Worm (Caenorhabditis elegans): ENCODE data around the gene F56D6.9.

F56D6.9 gene

DNA sequence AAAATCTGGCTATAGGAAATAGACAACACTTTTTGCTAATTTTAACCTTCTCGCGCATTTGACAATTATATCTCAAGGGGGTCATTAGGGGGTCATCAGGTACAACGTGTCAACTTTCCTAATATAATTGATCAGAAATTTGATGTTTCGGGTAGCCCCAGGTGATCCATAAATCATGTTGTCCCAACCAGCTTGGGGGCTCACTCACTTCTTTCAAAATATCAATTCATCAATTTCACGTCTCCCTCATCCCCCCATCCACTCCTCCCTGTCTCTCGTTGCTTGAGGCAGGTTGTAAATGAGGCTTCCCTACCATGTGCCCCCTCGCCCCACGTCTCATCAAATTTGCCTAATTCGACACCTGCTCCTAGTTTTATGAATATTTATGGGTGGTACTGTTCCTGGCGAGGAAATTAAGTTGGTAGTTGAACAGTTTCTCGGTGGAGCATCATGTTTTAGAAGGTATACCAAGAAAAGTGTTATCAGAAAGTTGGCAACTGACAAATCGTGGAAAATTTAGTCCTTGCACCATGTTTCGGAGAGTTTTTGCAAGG, 34.1 kb upstream of the F56D6.9 start:
- TF ChIP-seq ztf-23 (GFP tag; IDR thresholded peaks at IDR 0.05) (no peak), ref-1 (GFP tag; conservative IDR thresholded peaks at IDR 0.05) (no peak), flt-1 (GFP tag; IDR thresholded peaks at IDR 0.05) (no peak), klf-2 (GFP tag; conservative IDR thresholded peaks at IDR 0.05) (no peak), med-1 (GFP tag; optimal IDR thresholded peaks at IDR 0.05; ENCODE audit: insufficient read depth) (no peak), cog-1 (tag; optimal IDR thresholded peaks at IDR 0.05) (no peak), T22C8.4 (GFP tag; IDR thresholded peaks at IDR 0.05) (no peak), tab-1 (GFP tag; IDR thresholded peaks at IDR 0.05) (no peak), ztf-29 (GFP tag; IDR thresholded peaks at IDR 0.05) (no peak)

DNA sequence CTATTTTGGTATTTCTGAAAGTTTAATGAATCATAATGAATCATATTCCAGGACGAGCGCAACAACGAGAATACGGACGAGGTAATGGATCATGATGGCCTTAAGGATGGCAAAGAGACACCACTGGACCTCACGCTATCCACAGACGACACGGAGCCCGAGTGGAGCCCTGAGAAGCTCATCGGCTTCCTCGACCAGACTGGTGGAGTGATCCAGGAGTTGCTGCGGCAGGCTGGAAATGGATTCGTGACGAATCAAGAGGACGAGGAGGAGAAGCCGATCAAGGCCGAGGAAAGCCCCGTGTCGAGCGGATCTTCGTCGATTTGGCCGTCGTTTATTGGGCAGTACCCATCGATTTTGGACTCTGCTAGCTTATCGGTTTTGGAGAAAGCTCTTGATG, 32.6 kb upstream of the F56D6.9 start:
- TF ChIP-seq cog-1 (tag; optimal IDR thresholded peaks at IDR 0.05) (no peak), med-1 (GFP tag; optimal IDR thresholded peaks at IDR 0.05; ENCODE audit: insufficient read depth) (no peak), klf-2 (GFP tag; conservative IDR thresholded peaks at IDR 0.05) (no peak), tab-1 (GFP tag; IDR thresholded peaks at IDR 0.05) (no peak), ref-1 (GFP tag; conservative IDR thresholded peaks at IDR 0.05) (no peak), ztf-29 (GFP tag; IDR thresholded peaks at IDR 0.05) (no peak), ztf-23 (GFP tag; IDR thresholded peaks at IDR 0.05) (no peak), T22C8.4 (GFP tag; IDR thresholded peaks at IDR 0.05) (no peak)

DNA sequence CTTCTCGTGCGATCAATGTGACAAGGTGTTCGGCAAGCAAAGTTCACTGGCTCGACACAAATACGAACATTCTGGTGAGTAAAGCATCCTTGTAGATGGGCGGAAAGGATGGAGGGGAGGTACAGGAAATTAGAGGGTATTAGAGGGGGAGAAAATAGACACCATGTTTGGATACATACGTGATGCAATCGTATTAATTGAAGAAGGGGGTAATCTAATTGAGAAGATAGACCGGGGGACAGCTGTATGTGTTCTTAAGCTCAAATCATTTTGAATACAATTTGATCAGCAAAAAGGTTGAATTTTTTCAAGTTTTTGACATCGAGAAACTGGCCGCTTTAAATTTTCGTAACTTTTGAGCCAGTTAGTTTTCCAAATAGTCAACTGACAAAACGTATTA, 31.7 kb upstream of the F56D6.9 start:
- no peak for TF ChIP-seq tab-1 (GFP tag; IDR thresholded peaks at IDR 0.05)
- no peak for TF ChIP-seq flt-1 (GFP tag; IDR thresholded peaks at IDR 0.05)
- TF ChIP-seq ztf-29 (GFP tag; IDR thresholded peaks at IDR 0.05), result no peak
- no peak for TF ChIP-seq ztf-23 (GFP tag; IDR thresholded peaks at IDR 0.05)
- no peak for TF ChIP-seq cog-1 (tag; optimal IDR thresholded peaks at IDR 0.05)
- no peak for TF ChIP-seq T22C8.4 (GFP tag; IDR thresholded peaks at IDR 0.05)

DNA sequence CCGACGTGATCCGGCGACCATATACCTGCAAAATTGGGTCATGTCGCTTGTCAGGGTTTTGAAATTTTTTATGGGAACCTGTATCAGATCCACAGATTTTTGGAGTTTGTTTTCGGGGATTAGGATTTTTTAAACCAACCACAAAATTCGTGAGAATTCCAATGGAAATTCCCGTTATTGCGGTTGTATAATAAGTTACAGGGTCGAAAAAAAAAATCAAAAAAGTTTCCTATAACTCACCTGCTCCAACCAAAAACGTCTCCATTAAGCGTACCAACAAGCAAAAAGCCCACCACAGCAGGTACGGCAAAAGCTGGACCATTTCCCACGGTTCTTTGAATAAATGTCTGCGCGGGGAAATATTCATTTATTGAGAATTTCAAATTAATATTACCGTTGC, 29.2 kb upstream of the F56D6.9 start:
- no peak for TF ChIP-seq ref-1 (GFP tag; conservative IDR thresholded peaks at IDR 0.05)
- TF ChIP-seq ztf-29 (GFP tag; IDR thresholded peaks at IDR 0.05), result no peak
- no peak for TF ChIP-seq T22C8.4 (GFP tag; IDR thresholded peaks at IDR 0.05)
- TF ChIP-seq klf-2 (GFP tag; conservative IDR thresholded peaks at IDR 0.05), result no peak
- no peak for TF ChIP-seq ztf-23 (GFP tag; IDR thresholded peaks at IDR 0.05)

ce11 chrIV:3864944-3865343, 27.2 kb upstream of the F56D6.9 start, which contains the start of gene aat-8:
Gene aat-8 (minus strand): TSS chrIV:3865044.
- no peak for TF ChIP-seq ztf-29 (GFP tag; IDR thresholded peaks at IDR 0.05)
- no peak for TF ChIP-seq med-1 (GFP tag; optimal IDR thresholded peaks at IDR 0.05; ENCODE audit: insufficient read depth)
- TF ChIP-seq T22C8.4 (GFP tag; IDR thresholded peaks at IDR 0.05), result no peak
- no peak for TF ChIP-seq ztf-23 (GFP tag; IDR thresholded peaks at IDR 0.05)
- TF ChIP-seq flt-1 (GFP tag; IDR thresholded peaks at IDR 0.05), result no peak
- no peak for TF ChIP-seq ref-1 (GFP tag; conservative IDR thresholded peaks at IDR 0.05)
- no peak for TF ChIP-seq klf-2 (GFP tag; conservative IDR thresholded peaks at IDR 0.05)
- no peak for TF ChIP-seq tab-1 (GFP tag; IDR thresholded peaks at IDR 0.05)
- TF ChIP-seq cog-1 (tag; optimal IDR thresholded peaks at IDR 0.05), result no peak

DNA sequence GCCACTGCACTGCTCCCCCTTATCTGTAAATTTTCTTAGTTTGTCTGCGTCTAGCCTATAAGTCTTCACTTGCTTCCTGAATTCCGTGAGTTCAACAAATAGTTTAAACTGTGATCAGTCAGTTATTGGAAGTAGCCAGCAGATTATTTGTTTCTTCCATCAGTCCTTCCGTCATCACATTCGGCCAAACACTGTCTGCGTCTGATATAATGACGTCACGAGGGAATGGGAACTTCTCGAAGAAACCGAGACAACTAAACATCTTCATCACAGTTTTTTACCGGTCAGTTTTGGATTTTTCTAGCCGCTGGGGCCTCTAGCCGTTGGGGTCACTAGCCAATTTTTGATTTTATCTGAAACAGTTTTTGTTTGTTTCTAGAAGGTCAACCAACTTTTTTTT, 26.1 kb upstream of the F56D6.9 start:
- TF ChIP-seq ztf-29 (GFP tag; IDR thresholded peaks at IDR 0.05) (no peak), flt-1 (GFP tag; IDR thresholded peaks at IDR 0.05) (no peak), tab-1 (GFP tag; IDR thresholded peaks at IDR 0.05) (no peak), T22C8.4 (GFP tag; IDR thresholded peaks at IDR 0.05) (no peak), ztf-23 (GFP tag; IDR thresholded peaks at IDR 0.05) (no peak)

- TF ChIP-seq ztf-29 (GFP tag; IDR thresholded peaks at IDR 0.05) (no peak), med-1 (GFP tag; optimal IDR thresholded peaks at IDR 0.05; ENCODE audit: insufficient read depth) (no peak), tab-1 (GFP tag; IDR thresholded peaks at IDR 0.05) (no peak), cog-1 (tag; optimal IDR thresholded peaks at IDR 0.05) (no peak), T22C8.4 (GFP tag; IDR thresholded peaks at IDR 0.05) (no peak), ref-1 (GFP tag; conservative IDR thresholded peaks at IDR 0.05) (no peak), ztf-23 (GFP tag; IDR thresholded peaks at IDR 0.05) (no peak), flt-1 (GFP tag; IDR thresholded peaks at IDR 0.05) (no peak), klf-2 (GFP tag; conservative IDR thresholded peaks at IDR 0.05) (no peak)
These were observed 24.9 kb upstream of the F56D6.9 start, which contains the start of gene F37C4.4 for ce11 chrIV:3867252-3867651. Gene F37C4.4 (plus strand): TSS chrIV:3867309.

ce11 chrIV:3869875-3870274, 22.3 kb upstream of the F56D6.9 start:
- TF ChIP-seq cog-1 (tag; optimal IDR thresholded peaks at IDR 0.05), result no peak
- no peak for TF ChIP-seq klf-2 (GFP tag; conservative IDR thresholded peaks at IDR 0.05)
- TF ChIP-seq ztf-23 (GFP tag; IDR thresholded peaks at IDR 0.05), result no peak
- TF ChIP-seq ztf-29 (GFP tag; IDR thresholded peaks at IDR 0.05), result no peak
- no peak for TF ChIP-seq med-1 (GFP tag; optimal IDR thresholded peaks at IDR 0.05; ENCODE audit: insufficient read depth)
- TF ChIP-seq tab-1 (GFP tag; IDR thresholded peaks at IDR 0.05), result no peak
- no peak for TF ChIP-seq ref-1 (GFP tag; conservative IDR thresholded peaks at IDR 0.05)
- no peak for TF ChIP-seq T22C8.4 (GFP tag; IDR thresholded peaks at IDR 0.05)
- no peak for TF ChIP-seq flt-1 (GFP tag; IDR thresholded peaks at IDR 0.05)

- no peak for TF ChIP-seq ztf-23 (GFP tag; IDR thresholded peaks at IDR 0.05)
- TF ChIP-seq ztf-29 (GFP tag; IDR thresholded peaks at IDR 0.05), result no peak
- no peak for TF ChIP-seq ref-1 (GFP tag; conservative IDR thresholded peaks at IDR 0.05)
- no peak for TF ChIP-seq T22C8.4 (GFP tag; IDR thresholded peaks at IDR 0.05)
- no peak for TF ChIP-seq cog-1 (tag; optimal IDR thresholded peaks at IDR 0.05)
- no peak for TF ChIP-seq flt-1 (GFP tag; IDR thresholded peaks at IDR 0.05)
- TF ChIP-seq klf-2 (GFP tag; conservative IDR thresholded peaks at IDR 0.05), result no peak
- no peak for TF ChIP-seq tab-1 (GFP tag; IDR thresholded peaks at IDR 0.05)
- no peak for TF ChIP-seq med-1 (GFP tag; optimal IDR thresholded peaks at IDR 0.05; ENCODE audit: insufficient read depth)
These were observed 18.9 kb upstream of the F56D6.9 start for ce11 chrIV:3873195-3873594.

DNA sequence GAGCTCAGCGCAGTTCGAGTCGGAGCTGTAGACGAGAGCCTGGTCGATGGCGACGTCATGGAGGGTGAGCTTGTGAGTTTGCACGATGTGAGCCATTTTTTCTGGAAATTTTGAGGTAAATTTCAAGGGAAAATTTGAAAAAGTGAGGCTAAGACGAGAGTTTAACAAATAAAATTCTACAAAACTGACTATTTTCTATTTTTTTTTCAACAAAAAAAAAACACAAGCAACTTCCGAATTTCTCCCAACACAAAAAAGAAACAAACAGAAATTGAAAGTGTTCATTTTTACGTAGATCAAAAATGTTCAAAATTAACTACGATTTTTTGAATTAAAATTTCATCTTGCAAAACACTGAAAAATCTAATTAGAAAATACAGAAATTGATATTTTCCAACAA, 18.4 kb upstream of the F56D6.9 start, which contains the start of gene F37C4.5:
F37C4.5 (minus strand) TSS at position 101 of the 400 bp plus-strand sequence.
- TF ChIP-seq ref-1 (GFP tag; conservative IDR thresholded peaks at IDR 0.05), result no peak
- no peak for TF ChIP-seq klf-2 (GFP tag; conservative IDR thresholded peaks at IDR 0.05)
- no peak for TF ChIP-seq T22C8.4 (GFP tag; IDR thresholded peaks at IDR 0.05)
- no peak for TF ChIP-seq med-1 (GFP tag; optimal IDR thresholded peaks at IDR 0.05; ENCODE audit: insufficient read depth)
